In the genomic region with DNA sequence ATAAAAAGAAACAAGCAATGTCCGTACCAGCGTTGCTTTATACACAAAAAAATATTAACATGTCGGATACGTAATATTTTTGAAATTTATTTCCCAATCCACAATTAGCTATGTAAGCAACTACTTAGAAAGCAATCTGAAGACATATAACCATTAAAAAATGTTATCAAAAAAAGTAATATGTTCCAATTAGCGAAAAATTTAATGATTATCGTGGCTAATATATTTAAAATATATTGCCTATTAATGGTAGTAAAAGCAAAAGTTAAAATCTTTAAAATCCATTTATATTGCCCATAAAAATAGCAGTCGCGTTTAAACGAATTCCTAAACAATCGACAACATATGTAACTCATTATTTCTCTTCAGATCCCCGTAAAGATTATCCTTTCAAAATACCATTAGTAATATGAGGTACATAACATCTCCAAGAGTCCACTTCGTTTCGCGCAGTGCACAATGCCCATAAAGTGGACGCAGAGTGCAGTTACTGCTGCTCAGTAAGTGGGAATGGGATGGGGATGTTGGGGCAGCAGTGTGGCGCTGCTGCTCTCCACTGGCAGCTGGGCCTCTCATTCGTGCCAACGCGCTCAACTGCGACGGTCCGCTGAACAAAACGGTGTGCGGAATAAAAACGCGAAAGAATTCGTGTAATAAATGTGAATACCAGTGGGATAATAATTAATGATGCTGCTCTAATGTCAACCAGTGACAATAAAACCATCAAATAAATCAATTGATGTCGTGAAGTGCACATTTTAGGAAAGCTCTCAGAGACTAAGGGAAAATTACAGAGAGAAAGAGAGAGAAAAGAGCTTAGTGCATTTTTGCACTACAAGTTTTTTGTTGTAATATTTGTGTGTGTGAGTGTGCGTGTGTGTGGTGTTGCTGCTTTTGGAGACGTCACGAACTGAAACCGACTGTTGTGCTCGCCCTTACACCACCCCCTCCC, we compare ENCODE assay signal across 2 fruit fly cellular contexts.
TF ChIP-seq lines count a peak whose summit lies in the region.

No protein-coding gene starts in this region.

TF ChIP-seq in whole organism, embryonic, 481 proteins besides CTCF, POLR2A, EP300 and RAD21 (continued from another document and continues in another):
- TF ChIP-seq CG6254 (GFP tag; optimal IDR thresholded peaks at IDR 0.05; lab: Kevin White, UChicago) (peak; percentile 53), Ets97D (GFP tag; optimal IDR thresholded peaks at IDR 0.05; lab: Kevin White, UChicago) (no peak), CG3163 (GFP tag; optimal IDR thresholded peaks at IDR 0.05; lab: Kevin White, UChicago) (peak; percentile 42), Taf1 (GFP tag; IDR thresholded peaks at IDR 0.05; lab: Robert Waterston, UW) (no peak), PHDP (tag; optimal IDR thresholded peaks at IDR 0.05; lab: Kevin White, UChicago) (peak; percentile 28), zfh2 (GFP tag; optimal IDR thresholded peaks at IDR 0.05; lab: Kevin White, UChicago) (peak; percentile 19), CG12391 (tag; optimal IDR thresholded peaks at IDR 0.05; lab: Kevin White, UChicago) (peak; percentile 64), ro (GFP tag; IDR thresholded peaks at IDR 0.05; lab: Robert Waterston, UW) (no peak), eyg (GFP tag; optimal IDR thresholded peaks at IDR 0.05; lab: Kevin White, UChicago) (no peak), cato (GFP tag; optimal IDR thresholded peaks at IDR 0.05; lab: Kevin White, UChicago; ENCODE audit: borderline replicate concordance) (no peak), nom (GFP tag; optimal IDR thresholded peaks at IDR 0.05; lab: Kevin White, UChicago) (peak; percentile 60), fd3F (GFP tag; optimal IDR thresholded peaks at IDR 0.05; lab: Kevin White, UChicago) (no peak), tio (GFP tag; optimal IDR thresholded peaks at IDR 0.05; lab: Kevin White, UChicago) (peak; percentile 73), Mrtf (GFP tag; IDR thresholded peaks at IDR 0.05; lab: Robert Waterston, UW) (peak; percentile 65; the same call in 2 of the 3 replicates), tgo (GFP tag; IDR thresholded peaks at IDR 0.05; lab: Robert Waterston, UW) (peak; percentile 20; the same call in 2 of the 3 replicates), Hr39 (optimal IDR thresholded peaks at IDR 0.05; lab: Kevin White, UChicago) (no peak), insv (GFP tag; optimal IDR thresholded peaks at IDR 0.05; lab: Kevin White, UChicago) (no peak), toy (GFP tag; IDR thresholded peaks at IDR 0.05; lab: Robert Waterston, UW) (no peak), CG10366 (GFP tag; IDR thresholded peaks at IDR 0.05; lab: Robert Waterston, UW) (peak; percentile 30), Fer2 (tag; optimal IDR thresholded peaks at IDR 0.05; lab: Kevin White, UChicago) (no peak), esg (GFP tag; conservative IDR thresholded peaks at IDR 0.05; lab: Robert Waterston, UW) (0 out of 2 replicates have a peak, but pooled peaks have one; percentile 15), ems (GFP tag; optimal IDR thresholded peaks at IDR 0.05; lab: Kevin White, UChicago) (peak; percentile 30), Max (GFP tag; optimal IDR thresholded peaks at IDR 0.05; lab: Kevin White, UChicago) (peak; percentile 53), Dip2 (GFP tag; IDR thresholded peaks at IDR 0.05; lab: Robert Waterston, UW) (no peak), H15 (GFP tag; IDR thresholded peaks at IDR 0.05; lab: Robert Waterston, UW) (no peak), dmrt99B (tag; optimal IDR thresholded peaks at IDR 0.05; lab: Kevin White, UChicago) (peak; percentile 73), Doc3 (GFP tag; IDR thresholded peaks at IDR 0.05; lab: Robert Waterston, UW; ENCODE audit: partially characterized antibody) (no peak), CG8478 (optimal IDR thresholded peaks at IDR 0.05; lab: Kevin White, UChicago) (no peak), pnt (GFP tag; optimal IDR thresholded peaks at IDR 0.05; lab: Kevin White, UChicago) (no peak), CG13624 (GFP tag; optimal IDR thresholded peaks at IDR 0.05; lab: Kevin White, UChicago) (peak; percentile 38), vfl (GFP tag; optimal IDR thresholded peaks at IDR 0.05; lab: Kevin White, UChicago) (no peak), CG10654 (GFP tag; optimal IDR thresholded peaks at IDR 0.05; lab: Kevin White, UChicago) (no peak), scrt (GFP tag; optimal IDR thresholded peaks at IDR 0.05; lab: Kevin White, UChicago) (peak; percentile 2), CG43689 (GFP tag; IDR thresholded peaks at IDR 0.05; lab: Robert Waterston, UW) (no peak), Awh (GFP tag; IDR thresholded peaks at IDR 0.05; lab: Robert Waterston, UW) (peak; percentile 74), exex (tag; optimal IDR thresholded peaks at IDR 0.05; lab: Kevin White, UChicago) (no peak), Hr51 (GFP tag; optimal IDR thresholded peaks at IDR 0.05; lab: Kevin White, UChicago) (peak; percentile 18 to 64), CG12299 (tag; optimal IDR thresholded peaks at IDR 0.05; lab: Kevin White, UChicago) (no peak), CG9797 (GFP tag; optimal IDR thresholded peaks at IDR 0.05; lab: Kevin White, UChicago) (no peak), CG18599 (GFP tag; optimal IDR thresholded peaks at IDR 0.05; lab: Kevin White, UChicago) (peak; percentile 27), pita (GFP tag; optimal IDR thresholded peaks at IDR 0.05; lab: Kevin White, UChicago) (no peak), sim (GFP tag; IDR thresholded peaks at IDR 0.05; lab: Robert Waterston, UW) (no peak), Atf6 (GFP tag; IDR thresholded peaks at IDR 0.05; lab: Robert Waterston, UW) (peak; percentile 42; the same call in 1 of the 2 replicates), CG10321 (GFP tag; IDR thresholded peaks at IDR 0.05; lab: Robert Waterston, UW) (no peak), aop (GFP tag; IDR thresholded peaks at IDR 0.05; lab: Robert Waterston, UW) (no peak), Optix (GFP tag; IDR thresholded peaks at IDR 0.05; lab: Robert Waterston, UW) (no peak), Gug (GFP tag; IDR thresholded peaks at IDR 0.05; lab: Robert Waterston, UW) (peak; percentile 61; the same call in 2 of the 4 replicates), CHES-1-like (GFP tag; optimal IDR thresholded peaks at IDR 0.05; lab: Kevin White, UChicago) (no peak), CG9437 (GFP tag; optimal IDR thresholded peaks at IDR 0.05; lab: Kevin White, UChicago) (peak; percentile 80), CG13424 (tag; optimal IDR thresholded peaks at IDR 0.05; lab: Kevin White, UChicago) (peak; percentile 58), eve (GFP tag; optimal IDR thresholded peaks at IDR 0.05; lab: Kevin White, UChicago) (peak in 1 of 2 experiments; percentile 33), Xrp1 (GFP tag; IDR thresholded peaks at IDR 0.05; lab: Robert Waterston, UW) (peak; percentile 21; the same call in 1 of the 2 replicates), Jarid2 (GFP tag; optimal IDR thresholded peaks at IDR 0.05; lab: Kevin White, UChicago) (peak; percentile 50), CG31441 (GFP tag; IDR thresholded peaks at IDR 0.05; lab: Robert Waterston, UW) (peak; percentile 63), hb (GFP tag; IDR thresholded peaks at IDR 0.05; lab: Robert Waterston, UW; ENCODE audit: partially characterized antibody) (no peak), abd-A (tag; optimal IDR thresholded peaks at IDR 0.05; lab: Kevin White, UChicago) (peak; percentile 56), Xbp1 (GFP tag; optimal IDR thresholded peaks at IDR 0.05; lab: Kevin White, UChicago) (peak; percentile 59), Dip3 (GFP tag; optimal IDR thresholded peaks at IDR 0.05; lab: Kevin White, UChicago) (no peak), CG2889 (GFP tag; IDR thresholded peaks at IDR 0.05; lab: Robert Waterston, UW) (peak; percentile 29; the same call in 1 of the 3 replicates), bowl (GFP tag; IDR thresholded peaks at IDR 0.05; lab: Robert Waterston, UW) (peak; percentile 14; the same call in 1 of the 2 replicates)

TF ChIP-seq in whole organism, prepupa, 60 proteins besides CTCF, POLR2A, EP300 and RAD21 (continued from another document):
- TF ChIP-seq CG4318 (GFP tag; optimal IDR thresholded peaks at IDR 0.05; lab: Kevin White, UChicago) = peak; percentile 86
- peak; percentile 82 for TF ChIP-seq OdsH (GFP tag; optimal IDR thresholded peaks at IDR 0.05; lab: Kevin White, UChicago)
- TF ChIP-seq Sox15 (GFP tag; optimal IDR thresholded peaks at IDR 0.05; lab: Kevin White, UChicago) = peak; percentile 70
- TF ChIP-seq dsx (GFP tag; optimal IDR thresholded peaks at IDR 0.05; lab: Kevin White, UChicago; ENCODE audit: poor library complexity, severe bottlenecking) = peak; percentile 52
- peak; percentile 66 for TF ChIP-seq Ets96B (tag; optimal IDR thresholded peaks at IDR 0.05; lab: Kevin White, UChicago)
- peak; percentile 59 for TF ChIP-seq CG6792 (GFP tag; optimal IDR thresholded peaks at IDR 0.05; lab: Kevin White, UChicago)
- peak; percentile 88 for TF ChIP-seq esn (GFP tag; optimal IDR thresholded peaks at IDR 0.05; lab: Kevin White, UChicago)
- TF ChIP-seq CG6276 (GFP tag; optimal IDR thresholded peaks at IDR 0.05; lab: Kevin White, UChicago) = peak; percentile 87
- TF ChIP-seq net (GFP tag; optimal IDR thresholded peaks at IDR 0.05; lab: Kevin White, UChicago) = peak; percentile 89
- TF ChIP-seq CG16779 (tag; optimal IDR thresholded peaks at IDR 0.05; lab: Kevin White, UChicago) = peak; percentile 31
- TF ChIP-seq vri (GFP tag; optimal IDR thresholded peaks at IDR 0.05; lab: Kevin White, UChicago) = no peak
- peak; percentile 80 for TF ChIP-seq Sox14 (GFP tag; optimal IDR thresholded peaks at IDR 0.05; lab: Kevin White, UChicago)
- TF ChIP-seq CG8632 (GFP tag; optimal IDR thresholded peaks at IDR 0.05; lab: Kevin White, UChicago) = peak; percentile 66
- TF ChIP-seq Smox (GFP tag; optimal IDR thresholded peaks at IDR 0.05; lab: Kevin White, UChicago) = peak; percentile 81
